Worm (Caenorhabditis elegans) whole organism, young adult: Measurements from ENCODE around the gene str-121.

Experiments
- B0019.2 ChIP-seq: fragments of 200-800 bp; sonication (Bioruptor generic); conservative IDR thresholded peaks from 2 replicates; pipeline ENCODE4 v1.3.6; 2022; ENCODE audit warnings: missing genetic modification reagents, missing genetic modification characterization, missing compliant biosample characterization
- C17E4.6 ChIP-seq: fragments of 200-800 bp; sonication (Bioruptor generic); IDR thresholded peaks from 2 replicates; pipeline ENCODE4 v1.3.6; 2022; ENCODE audit warnings: missing genetic modification reagents, missing genetic modification characterization, missing compliant biosample characterization
- F22D6.2 ChIP-seq: sonication (generic microtip); optimal IDR thresholded peaks from 2 replicates; lab custom pipeline; 2016; ENCODE audit warnings: mild to moderate bottlenecking, missing genetic modification characterization, missing compliant biosample characterization
- F23B12.7 ChIP-seq: sonication (generic microtip); optimal IDR thresholded peaks from 2 replicates; lab custom pipeline; 2017; ENCODE audit warnings: missing genetic modification characterization, mild to moderate bottlenecking, missing compliant biosample characterization, antibody characterized with exemption, moderate library complexity; ENCODE audit not compliant: insufficient read depth
- F37B4.10 ChIP-seq: fragments of 200-800 bp; sonication (Bioruptor generic); IDR thresholded peaks from 2 replicates; pipeline ENCODE4 v1.3.6; 2022; ENCODE audit warnings: missing genetic modification characterization, missing compliant biosample characterization
- K11D2.4 ChIP-seq: fragments of 200-800 bp; sonication (Bioruptor generic); IDR thresholded peaks from 2 replicates; pipeline ENCODE4 v1.3.6; 2022; ENCODE audit warnings: missing genetic modification reagents, missing genetic modification characterization, missing compliant biosample characterization
- T26A5.8 ChIP-seq: sonication (generic microtip); optimal IDR thresholded peaks from 2 replicates; lab custom pipeline; 2016; ENCODE audit warnings: missing genetic modification characterization, missing compliant biosample characterization
- Y53F4B.3 ChIP-seq: fragments of 200-800 bp; sonication (Bioruptor generic); IDR thresholded peaks from 2 replicates; pipeline ENCODE4 v1.3.6; 2022; ENCODE audit warnings: missing genetic modification reagents, missing genetic modification characterization, missing compliant biosample characterization
- Y79H2A.3 ChIP-seq: fragments of 200-800 bp; sonication (Bioruptor generic); conservative IDR thresholded peaks from 2 replicates; pipeline ENCODE4 v1.3.6; 2022; ENCODE audit warnings: missing genetic modification reagents, missing genetic modification characterization, missing compliant biosample characterization
- ama-1 ChIP-seq, 3 experiments: fragments of 150-350 bp in 1 of 3; sonication (generic microtip) in 2 of 3; optimal IDR thresholded peaks; 2 replicates each; lab custom pipeline; 2014 to 2018; ENCODE audit warnings: missing biosample characterization in 2 of 3, missing genetic modification characterization in 2 of 3, missing genetic modification reagents in 2 of 3
- aptf-2 ChIP-seq: fragments of 200-800 bp; sonication (Bioruptor generic); conservative IDR thresholded peaks from 2 replicates; pipeline ENCODE4 v1.3.6; 2022; ENCODE audit warnings: missing genetic modification reagents, missing genetic modification characterization, missing compliant biosample characterization
- aptf-3 ChIP-seq: fragments of 200-800 bp; sonication (Bioruptor generic); IDR thresholded peaks from 2 replicates; pipeline ENCODE4 v1.3.6; 2022; ENCODE audit warnings: missing genetic modification characterization, missing compliant biosample characterization
- attf-6 ChIP-seq: fragments of 200-800 bp; sonication (Bioruptor generic); IDR thresholded peaks from 2 replicates; pipeline ENCODE4 v1.3.6; 2022; ENCODE audit warnings: missing genetic modification reagents, missing genetic modification characterization, missing compliant biosample characterization
- ccch-3 ChIP-seq: fragments of 200-800 bp; sonication (Bioruptor generic); optimal IDR thresholded peaks from 2 replicates; lab custom pipeline; 2018; ENCODE audit warnings: mild to moderate bottlenecking, missing genetic modification characterization, missing compliant biosample characterization
- cebp-1 ChIP-seq, 2 experiments: fragments of 200-800 bp in 1 of 2; sonication (Bioruptor generic) in 1 of 2; sonication (generic microtip) in 1 of 2; IDR thresholded peaks in 1 of 2; optimal IDR thresholded peaks in 1 of 2; 2 replicates each; pipeline versions ENCODE4 v1.3.6 to Lab custom; 2017 to 2022; ENCODE audit warnings: missing compliant biosample characterization in 2 of 2, missing genetic modification characterization in 2 of 2, mild to moderate bottlenecking in 1 of 2, missing genetic modification reagents in 1 of 2, moderate library complexity in 1 of 2
- ceh-100 ChIP-seq: fragments of 200-800 bp; sonication (Bioruptor generic); IDR thresholded peaks from 2 replicates; pipeline ENCODE4 v1.3.6; 2022; ENCODE audit warnings: missing genetic modification reagents, missing genetic modification characterization, missing compliant biosample characterization
- ceh-27 ChIP-seq: fragments of 200-800 bp; sonication (Bioruptor generic); optimal IDR thresholded peaks from 2 replicates; lab custom pipeline; 2018; ENCODE audit warnings: mild to moderate bottlenecking, missing genetic modification characterization, moderate library complexity, missing compliant biosample characterization
- dox-1 ChIP-seq: fragments of 200-800 bp; sonication (Bioruptor generic); IDR thresholded peaks from 2 replicates; pipeline ENCODE4 v1.3.6; 2022; ENCODE audit warnings: missing genetic modification reagents, missing genetic modification characterization, missing compliant biosample characterization
- egl-18 ChIP-seq: fragments of 200-800 bp; sonication (Bioruptor generic); IDR thresholded peaks from 2 replicates; pipeline ENCODE4 v1.3.6; 2022; ENCODE audit warnings: missing genetic modification reagents, missing genetic modification characterization, missing compliant biosample characterization
- ekl-4 ChIP-seq: fragments of 200-800 bp; sonication (Bioruptor generic); IDR thresholded peaks from 2 replicates; pipeline ENCODE4 v1.3.6; 2022; ENCODE audit warnings: missing genetic modification reagents, missing genetic modification characterization, missing compliant biosample characterization
- him-1 ChIP-seq: sonication (generic microtip); optimal IDR thresholded peaks from 2 replicates; lab custom pipeline; 2016; ENCODE audit warnings: missing genotype, missing genetic modification reagents, missing genetic modification characterization, missing compliant biosample characterization
- hmg-20 ChIP-seq: fragments of 200-800 bp; sonication (Bioruptor generic); IDR thresholded peaks from 2 replicates; pipeline ENCODE4 v1.3.6; 2022; ENCODE audit warnings: missing genetic modification reagents, missing genetic modification characterization, missing compliant biosample characterization
- let-526 ChIP-seq: fragments of 200-800 bp; sonication (Bioruptor generic); IDR thresholded peaks from 2 replicates; pipeline ENCODE4 v1.3.6; 2022; ENCODE audit warnings: missing genetic modification reagents, missing genetic modification characterization, missing compliant biosample characterization
- let-607 ChIP-seq, 2 experiments: fragments of 200-800 bp in 1 of 2; sonication (Bioruptor generic) in 1 of 2; sonication (generic microtip) in 1 of 2; optimal IDR thresholded peaks; 2 replicates each; lab custom pipeline; 2016 to 2018; ENCODE audit warnings: mild to moderate bottlenecking in 2 of 2, missing compliant biosample characterization in 2 of 2, missing genetic modification characterization in 2 of 2, moderate library complexity in 2 of 2, missing genotype in 1 of 2
- lin-40 ChIP-seq: sonication (generic microtip); optimal IDR thresholded peaks from 2 replicates; lab custom pipeline; 2016; ENCODE audit warnings: missing genetic modification characterization, mild to moderate bottlenecking, missing compliant biosample characterization, missing genotype, missing genetic modification reagents
- lsy-27 ChIP-seq: sonication (generic microtip); optimal IDR thresholded peaks from 2 replicates; lab custom pipeline; 2017; ENCODE audit warnings: missing genetic modification characterization, mild to moderate bottlenecking, missing compliant biosample characterization, antibody characterized with exemption, missing genotype, borderline replicate concordance; ENCODE audit not compliant: insufficient read depth
- madf-10 ChIP-seq: sonication (generic microtip); optimal IDR thresholded peaks from 2 replicates; lab custom pipeline; 2016; ENCODE audit warnings: mild to moderate bottlenecking, missing genetic modification characterization, missing compliant biosample characterization
- mel-28 ChIP-seq: sonication (generic microtip); optimal IDR thresholded peaks from 2 replicates; lab custom pipeline; 2016; ENCODE audit warnings: borderline replicate concordance, mild to moderate bottlenecking, missing genetic modification characterization, missing compliant biosample characterization
- nfya-1 ChIP-seq: sonication (generic microtip); optimal IDR thresholded peaks from 2 replicates; lab custom pipeline; 2017; ENCODE audit warnings: antibody characterized with exemption, missing compliant biosample characterization, missing genetic modification characterization, borderline replicate concordance; ENCODE audit not compliant: insufficient read depth
- nfya-2 ChIP-seq: fragments of 200-800 bp; sonication (Bioruptor generic); IDR thresholded peaks from 2 replicates; pipeline ENCODE4 v1.3.6; 2022; ENCODE audit warnings: missing genetic modification reagents, missing genetic modification characterization, missing compliant biosample characterization
- nhr-80 ChIP-seq: sonication (generic microtip); optimal IDR thresholded peaks from 2 replicates; lab custom pipeline; 2016; ENCODE audit warnings: missing genetic modification characterization, missing compliant biosample characterization
- repo-1 ChIP-seq: sonication (generic microtip); optimal IDR thresholded peaks from 2 replicates; lab custom pipeline; 2017; ENCODE audit warnings: mild to moderate bottlenecking, missing genetic modification characterization, missing compliant biosample characterization
- snpc-1.3 ChIP-seq: sonication (generic microtip); optimal IDR thresholded peaks from 2 replicates; lab custom pipeline; 2017; ENCODE audit warnings: missing genetic modification characterization, mild to moderate bottlenecking, missing compliant biosample characterization, antibody characterized with exemption, moderate library complexity, missing genotype, missing genetic modification reagents; ENCODE audit not compliant: insufficient read depth
- somi-1 ChIP-seq: fragments of 200-800 bp; sonication (Bioruptor generic); optimal IDR thresholded peaks from 2 replicates; lab custom pipeline; 2018; ENCODE audit warnings: mild to moderate bottlenecking, missing genetic modification characterization, missing compliant biosample characterization
- tbx-9 ChIP-seq: sonication (generic microtip); optimal IDR thresholded peaks from 2 replicates; lab custom pipeline; 2016; ENCODE audit warnings: borderline replicate concordance, missing genetic modification characterization, inconsistent platforms, missing compliant biosample characterization
- zim-3 ChIP-seq: sonication (generic microtip); optimal IDR thresholded peaks from 2 replicates; lab custom pipeline; 2017; ENCODE audit warnings: mild to moderate bottlenecking, missing genetic modification characterization, moderate library complexity, missing compliant biosample characterization
- ztf-26 ChIP-seq: sonication (generic microtip); optimal IDR thresholded peaks from 2 replicates; lab custom pipeline; 2017; ENCODE audit warnings: missing genetic modification characterization, missing compliant biosample characterization

The str-121 gene

ce11 chrV:258730-259129 is 4.2 kb upstream of the str-121 start, which contains the start of gene nhr-204:
Gene nhr-204 (minus strand): TSS chrV:258830.
- no peak for TF ChIP-seq dox-1
- no peak for TF ChIP-seq F22D6.2 (tag; lab: Kevin White, UChicago)
- TF ChIP-seq somi-1: no peak
- TF ChIP-seq ceh-27 (GFP tag; lab: Kevin White, UChicago): no peak
- no peak for TF ChIP-seq madf-10 (tag; lab: Kevin White, UChicago)
- TF ChIP-seq tbx-9 (tag; lab: Kevin White, UChicago): no peak
- no peak for TF ChIP-seq lin-40 (tag; lab: Kevin White, UChicago)
- TF ChIP-seq let-526 (GFP tag; lab: Robert Waterston, UW): no peak
- TF ChIP-seq Y79H2A.3 (GFP tag; lab: Robert Waterston, UW): no peak
- TF ChIP-seq lsy-27 (tag; lab: Kevin White, UChicago): no peak
- no peak for TF ChIP-seq Y53F4B.3
- no peak for TF ChIP-seq mel-28 (tag; lab: Kevin White, UChicago)
- TF ChIP-seq ccch-3 (GFP tag; lab: Kevin White, UChicago): no peak
- TF ChIP-seq snpc-1.3 (tag; lab: Kevin White, UChicago): no peak

ce11 chrV:251652-252051 is 2.8 kb downstream of the str-121 start, which contains the start of gene oac-39:
Gene oac-39 (minus strand): TSS chrV:251752.
- TF ChIP-seq nhr-80 (no peak), aptf-2 (GFP tag; lab: Robert Waterston, UW) (no peak), F23B12.7 (no peak), F37B4.10 (GFP tag; lab: Robert Waterston, UW) (no peak), ekl-4 (GFP tag; lab: Robert Waterston, UW) (no peak), ceh-100 (GFP tag; lab: Robert Waterston, UW) (no peak), ama-1 (optimal IDR thresholded peaks at IDR 0.05; lab: Kevin White, UChicago) (no peak), ama-1 (GFP tag; optimal IDR thresholded peaks at IDR 0.05; lab: Kevin White, UChicago) (no peak), aptf-3 (no peak), cebp-1 (GFP tag; IDR thresholded peaks at IDR 0.05; lab: Robert Waterston, UW) (no peak), cebp-1 (tag; optimal IDR thresholded peaks at IDR 0.05; lab: Kevin White, UChicago) (no peak), hmg-20 (no peak), attf-6 (GFP tag; lab: Robert Waterston, UW) (no peak)

DNA sequence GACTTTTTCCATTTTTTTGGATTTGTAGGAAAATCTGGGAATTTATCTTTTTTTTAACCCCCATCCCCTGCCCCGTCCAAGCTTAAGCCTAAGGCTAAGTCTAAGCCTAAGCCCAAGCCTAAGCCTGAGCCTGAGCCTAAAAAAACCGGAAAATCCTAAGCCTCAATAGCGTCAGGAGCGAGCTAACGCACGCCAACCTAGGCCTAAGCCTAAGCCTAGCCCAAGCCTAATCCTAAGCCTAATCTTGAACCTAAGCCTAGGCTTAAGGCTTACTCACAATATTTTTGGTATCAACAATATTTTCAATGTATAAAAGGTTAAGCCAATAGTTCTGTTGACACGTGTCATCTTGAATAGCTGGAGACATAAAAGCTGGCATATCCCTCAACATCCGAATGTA is 5.9 kb downstream of the str-121 start:
- no peak for TF ChIP-seq zim-3 (tag; lab: Kevin White, UChicago)
- TF ChIP-seq nfya-2 (GFP tag; lab: Robert Waterston, UW): no peak
- no peak for TF ChIP-seq let-607 (tag; optimal IDR thresholded peaks at IDR 0.05; lab: Kevin White, UChicago)
- TF ChIP-seq Y53F4B.3: no peak
- no peak for TF ChIP-seq him-1 (tag; lab: Kevin White, UChicago)
- no peak for TF ChIP-seq C17E4.6 (GFP tag; lab: Robert Waterston, UW)
- no peak for TF ChIP-seq repo-1 (tag; lab: Kevin White, UChicago)
- TF ChIP-seq B0019.2 (GFP tag; lab: Robert Waterston, UW): no peak
- no peak for TF ChIP-seq egl-18 (GFP tag; lab: Robert Waterston, UW)
- TF ChIP-seq ztf-26 (tag; lab: Kevin White, UChicago): no peak
- no peak for TF ChIP-seq T26A5.8 (tag; lab: Kevin White, UChicago)
- TF ChIP-seq nfya-1: no peak
- no peak for TF ChIP-seq K11D2.4 (GFP tag; lab: Robert Waterston, UW)
